Fruit fly (Drosophila melanogaster) whole organism, prepupa: Measurements from ENCODE around the gene CG31928.

Experiments
- Blimp-1 ChIP-seq: fragments of 200-800 bp; sonication (Bioruptor generic); optimal IDR thresholded peaks from 3 replicates; lab custom pipeline; 2017; ENCODE audit warnings: missing biosample characterization, missing genetic modification characterization, mild to moderate bottlenecking, moderate library complexity, missing genetic modification reagents
- CG32006 ChIP-seq: fragments of 200-800 bp; sonication (Bioruptor generic); optimal IDR thresholded peaks from 3 replicates; lab custom pipeline; 2017; ENCODE audit warnings: missing biosample characterization, mild to moderate bottlenecking, missing genetic modification characterization
- Gug ChIP-seq: fragments of 200-800 bp; sonication (Bioruptor generic); IDR thresholded peaks from 2 replicates; pipeline ENCODE4 v1.3.6; 2022; ENCODE audit warnings: missing biosample characterization, missing genetic modification characterization
- Lpt ChIP-seq: fragments of 200-800 bp; sonication (Bioruptor generic); optimal IDR thresholded peaks from 3 replicates; lab custom pipeline; 2016; ENCODE audit warnings: missing biosample characterization, missing genetic modification characterization
- Met ChIP-seq: fragments of 200-800 bp; sonication (Bioruptor generic); optimal IDR thresholded peaks from 3 replicates; lab custom pipeline; 2016; ENCODE audit warnings: missing biosample characterization, missing genetic modification characterization
- OdsH ChIP-seq: fragments of 200-800 bp; sonication (Bioruptor generic); optimal IDR thresholded peaks from 3 replicates; lab custom pipeline; 2016; ENCODE audit warnings: missing biosample characterization, missing genetic modification characterization
- cyc ChIP-seq: fragments of 200-800 bp; sonication (Bioruptor generic); optimal IDR thresholded peaks from 3 replicates; lab custom pipeline; 2016; ENCODE audit warnings: missing biosample characterization, missing genetic modification characterization
- dsx ChIP-seq: fragments of 200-800 bp; optimal IDR thresholded peaks from 3 replicates; lab custom pipeline; 2019; ENCODE audit warnings: missing biosample characterization, mild to moderate bottlenecking, missing genetic modification characterization, moderate library complexity; ENCODE audit not compliant: poor library complexity, severe bottlenecking
- lz ChIP-seq: fragments of 200-800 bp; sonication (Bioruptor generic); optimal IDR thresholded peaks from 3 replicates; lab custom pipeline; 2016; ENCODE audit warnings: missing biosample characterization, missing genetic modification characterization
- salr ChIP-seq, 2 experiments: fragments of 200-800 bp; sonication (Bioruptor generic); optimal IDR thresholded peaks; 3 replicates each; lab custom pipeline; 2016 to 2018; ENCODE audit warnings: missing biosample characterization in 2 of 2, missing genetic modification characterization in 2 of 2, mild to moderate bottlenecking in 1 of 2
- ss ChIP-seq, 2 experiments: fragments of 200-800 bp; sonication (Bioruptor generic); optimal IDR thresholded peaks; 2 replicates in 1 of 2; 3 replicates in 1 of 2; lab custom pipeline; 2017 to 2018; ENCODE audit warnings: mild to moderate bottlenecking in 2 of 2, missing biosample characterization in 2 of 2, missing genetic modification characterization in 2 of 2, moderate library complexity in 1 of 2

- TF ChIP-seq Gug (GFP tag; lab: Robert Waterston, UW) (no peak), dsx (GFP tag; lab: Kevin White, UChicago) (no peak), Lpt (GFP tag; lab: Kevin White, UChicago) (no peak), ss (GFP tag; optimal IDR thresholded peaks at IDR 0.05; lab: Kevin White, UChicago) (no peak), CG32006 (GFP tag; lab: Kevin White, UChicago) (no peak), lz (GFP tag; lab: Kevin White, UChicago) (no peak), salr (GFP tag; optimal IDR thresholded peaks at IDR 0.05; lab: Kevin White, UChicago) (no peak), OdsH (no peak), Met (no peak), Blimp-1 (GFP tag; lab: Kevin White, UChicago) (no peak), cyc (GFP tag; lab: Kevin White, UChicago) (no peak)
Measured at dm6 chr2L:1463362-1463908, 28.7 kb upstream of the CG31928 start.
